Worm (Caenorhabditis elegans) whole organism, late embryonic: ENCODE results near the gene F08F3.6.

Experiments
- K02D7.2 ChIP-seq: sonication (generic microtip); optimal IDR thresholded peaks from 2 replicates; lab custom pipeline; 2017; ENCODE audit warnings: mild to moderate bottlenecking, missing genetic modification characterization, missing compliant biosample characterization
- T23F11.4 ChIP-seq: fragments of 200-800 bp; sonication (Bioruptor generic); optimal IDR thresholded peaks from 2 replicates; lab custom pipeline; 2018; ENCODE audit warnings: mild to moderate bottlenecking, missing genetic modification characterization, missing compliant biosample characterization
- ahr-1 ChIP-seq: sonication (generic microtip); optimal IDR thresholded peaks from 2 replicates; lab custom pipeline; 2016; ENCODE audit warnings: missing genetic modification characterization, missing compliant biosample characterization
- ceh-14 ChIP-seq: sonication (generic microtip); optimal IDR thresholded peaks from 2 replicates; lab custom pipeline; 2016; ENCODE audit warnings: missing genotype, missing genetic modification characterization, missing compliant biosample characterization
- ceh-19 ChIP-seq: fragments of 200-800 bp; sonication (Bioruptor generic); optimal IDR thresholded peaks from 2 replicates; lab custom pipeline; 2018; ENCODE audit warnings: mild to moderate bottlenecking, missing genetic modification characterization, missing compliant biosample characterization
- ceh-22 ChIP-seq: sonication (generic microtip); optimal IDR thresholded peaks from 2 replicates; lab custom pipeline; 2017; ENCODE audit warnings: missing biosample characterization, missing genetic modification characterization
- ceh-9 ChIP-seq: sonication (generic microtip); optimal IDR thresholded peaks from 2 replicates; lab custom pipeline; 2016; ENCODE audit warnings: mild to moderate bottlenecking, missing genetic modification characterization, inconsistent platforms, missing compliant biosample characterization
- eyg-1 ChIP-seq: sonication (generic microtip); optimal IDR thresholded peaks from 2 replicates; lab custom pipeline; 2016; ENCODE audit warnings: missing genotype, missing genetic modification characterization, missing compliant biosample characterization
- fax-1 ChIP-seq: sonication (generic microtip); optimal IDR thresholded peaks from 2 replicates; lab custom pipeline; 2016; ENCODE audit warnings: missing genotype, missing genetic modification characterization, missing compliant biosample characterization
- fkh-10 ChIP-seq: fragments of 150-350 bp; optimal IDR thresholded peaks from 2 replicates; lab custom pipeline; 2014; ENCODE audit warnings: missing biosample characterization, missing genetic modification reagents, missing genetic modification characterization
- hlh-13 ChIP-seq: fragments of 200-800 bp; sonication (Bioruptor generic); optimal IDR thresholded peaks from 2 replicates; lab custom pipeline; 2018; ENCODE audit warnings: mild to moderate bottlenecking, missing genetic modification characterization, missing compliant biosample characterization
- hlh-30 ChIP-seq: sonication (generic microtip); optimal IDR thresholded peaks from 2 replicates; lab custom pipeline; 2017; ENCODE audit warnings: antibody characterized with exemption, missing genetic modification characterization, missing compliant biosample characterization; ENCODE audit not compliant: insufficient read depth
- hlh-6 ChIP-seq: sonication (generic microtip); optimal IDR thresholded peaks from 2 replicates; lab custom pipeline; 2016; ENCODE audit warnings: missing genotype, missing genetic modification characterization, missing compliant biosample characterization
- nhr-11 ChIP-seq: fragments of 150-350 bp; optimal IDR thresholded peaks from 2 replicates; lab custom pipeline; 2014; ENCODE audit warnings: missing biosample characterization, missing genetic modification characterization
- npax-4 ChIP-seq: sonication (generic microtip); optimal IDR thresholded peaks from 2 replicates; lab custom pipeline; 2016; ENCODE audit warnings: missing genetic modification characterization, missing compliant biosample characterization
- ref-2 ChIP-seq: sonication (generic microtip); optimal IDR thresholded peaks from 2 replicates; lab custom pipeline; 2016; ENCODE audit warnings: missing genetic modification characterization, missing compliant biosample characterization
- sdc-2 ChIP-seq: sonication (generic microtip); optimal IDR thresholded peaks from 2 replicates; lab custom pipeline; 2016; ENCODE audit warnings: missing genotype, missing genetic modification characterization, missing compliant biosample characterization
- sox-4 ChIP-seq: sonication (generic microtip); optimal IDR thresholded peaks from 2 replicates; lab custom pipeline; 2017; ENCODE audit warnings: mild to moderate bottlenecking, missing genetic modification characterization, inconsistent platforms, missing compliant biosample characterization
- tbx-2 ChIP-seq: sonication (generic microtip); optimal IDR thresholded peaks from 2 replicates; lab custom pipeline; 2016; ENCODE audit warnings: missing genetic modification characterization, missing compliant biosample characterization
- unc-3 ChIP-seq, 2 experiments: fragments of 200-800 bp in 1 of 2; sonication (Bioruptor generic) in 1 of 2; sonication (generic microtip) in 1 of 2; conservative IDR thresholded peaks in 1 of 2; optimal IDR thresholded peaks in 1 of 2; 2 replicates each; pipeline versions ENCODE4 v1.3.6 to Lab custom; 2016 to 2022; ENCODE audit warnings: missing compliant biosample characterization in 2 of 2, missing genetic modification characterization in 2 of 2, missing genetic modification reagents in 1 of 2
- unc-55 ChIP-seq: sonication (generic microtip); optimal IDR thresholded peaks from 2 replicates; lab custom pipeline; 2017; ENCODE audit warnings: missing biosample characterization, missing genetic modification reagents, missing genetic modification characterization
- zip-5 ChIP-seq: sonication (generic microtip); optimal IDR thresholded peaks from 2 replicates; lab custom pipeline; 2016; ENCODE audit warnings: missing genetic modification characterization, missing compliant biosample characterization

Gene F08F3.6

ce11 chrV:5385914-5386493, 33.9 kb downstream of the F08F3.6 start, which contains the start of gene C35A11.2:
Gene C35A11.2 (plus strand): TSS chrV:5386299.
- TF ChIP-seq fax-1 (tag; lab: Kevin White, UChicago) = no peak
- no peak for TF ChIP-seq ref-2 (tag; lab: Kevin White, UChicago)
- TF ChIP-seq hlh-6 (tag; lab: Kevin White, UChicago) = no peak
- no peak for TF ChIP-seq unc-3 (GFP tag; conservative IDR thresholded peaks at IDR 0.05; lab: Robert Waterston, UW)
- no peak for TF ChIP-seq unc-3 (tag; optimal IDR thresholded peaks at IDR 0.05; lab: Kevin White, UChicago)
- no peak for TF ChIP-seq ceh-14 (tag; lab: Kevin White, UChicago)
- no peak for TF ChIP-seq eyg-1 (tag; lab: Kevin White, UChicago)
- TF ChIP-seq unc-55 (GFP tag; lab: Kevin White, UChicago) = no peak
- no peak for TF ChIP-seq ceh-9
- TF ChIP-seq fkh-10 (GFP tag; lab: Kevin White, UChicago) = no peak
- TF ChIP-seq, all 69 proteins: peak for 0

ce11 chrV:5372118-5372517, 47.7 kb downstream of the F08F3.6 start, which contains the start of gene C35A11.3:
Gene C35A11.3 (plus strand): TSS chrV:5372418.
- no peak for TF ChIP-seq sox-4
- TF ChIP-seq zip-5 (tag; lab: Kevin White, UChicago) = no peak
- no peak for TF ChIP-seq unc-55 (GFP tag; lab: Kevin White, UChicago)
- TF ChIP-seq ceh-22 (tag; lab: Kevin White, UChicago) = no peak
- TF ChIP-seq unc-3 (GFP tag; conservative IDR thresholded peaks at IDR 0.05; lab: Robert Waterston, UW) = no peak
- TF ChIP-seq unc-3 (tag; optimal IDR thresholded peaks at IDR 0.05; lab: Kevin White, UChicago) = no peak
- no peak for TF ChIP-seq hlh-6 (tag; lab: Kevin White, UChicago)

- no peak for TF ChIP-seq ahr-1 (tag; lab: Kevin White, UChicago)
- no peak for TF ChIP-seq T23F11.4 (GFP tag; lab: Kevin White, UChicago)
- TF ChIP-seq ref-2 (tag; lab: Kevin White, UChicago) = no peak
- TF ChIP-seq sdc-2 (tag; lab: Kevin White, UChicago) = no peak
- no peak for TF ChIP-seq hlh-13 (GFP tag; lab: Kevin White, UChicago)
- TF ChIP-seq tbx-2 = no peak
- TF ChIP-seq npax-4 (tag; lab: Kevin White, UChicago) = no peak
- TF ChIP-seq nhr-11 (tag; lab: Kevin White, UChicago) = no peak
- no peak for TF ChIP-seq fkh-10 (GFP tag; lab: Kevin White, UChicago)
- no peak for TF ChIP-seq ceh-19
- no peak for TF ChIP-seq K02D7.2 (tag; lab: Kevin White, UChicago)
- TF ChIP-seq hlh-30 (tag; lab: Kevin White, UChicago) = no peak
Observed at ce11 chrV:5368792-5369191, 51.1 kb downstream of the F08F3.6 start, which contains the start of gene T09D3.9. Gene T09D3.9 (minus strand): TSS chrV:5368892.
